Worm (Caenorhabditis elegans): ENCODE data around the gene madf-9.

DNA sequence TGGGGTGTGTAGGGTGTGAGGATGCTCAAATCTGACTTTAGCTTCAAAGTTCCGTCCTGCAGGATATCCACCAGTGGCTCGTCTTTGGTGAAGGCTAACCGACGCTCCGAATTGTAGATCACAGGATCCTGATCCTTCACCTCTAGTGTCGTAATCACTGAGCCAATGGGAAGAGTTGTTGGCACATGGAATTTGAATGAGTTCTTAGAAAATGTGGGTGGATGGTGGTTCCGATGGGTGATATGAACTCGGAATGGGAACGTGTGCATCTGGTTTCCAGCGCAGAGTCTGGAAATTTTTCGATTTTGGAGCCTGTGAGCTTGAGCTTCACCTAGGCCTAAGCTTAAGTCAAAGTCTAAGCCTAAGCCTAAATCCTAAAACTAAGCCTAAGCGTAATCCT, 29.7 kb downstream of the madf-9 start:
- TF ChIP-seq ztf-23 (GFP tag; IDR thresholded peaks at IDR 0.05): no peak
- TF ChIP-seq klf-2 (GFP tag; conservative IDR thresholded peaks at IDR 0.05): no peak
- TF ChIP-seq ztf-29 (GFP tag; IDR thresholded peaks at IDR 0.05): no peak
- no peak for TF ChIP-seq ref-1 (GFP tag; conservative IDR thresholded peaks at IDR 0.05)
- no peak for TF ChIP-seq med-1 (GFP tag; optimal IDR thresholded peaks at IDR 0.05; ENCODE audit: insufficient read depth)
- no peak for TF ChIP-seq cog-1 (tag; optimal IDR thresholded peaks at IDR 0.05)

All from whole organism, midembryonic.